Worm (Caenorhabditis elegans): ENCODE results near the gene W02B3.7.
"Not testable (repeated sequence)": the region's sequence is repeated elsewhere in the genome, so short reads cannot be mapped to it uniquely, and the experiment has no call there.

ce11 chrIII:688869-689268 is 3.0 kb downstream of the W02B3.7 start, which contains the start of gene elf-1:
- not testable (repeated sequence) for TF ChIP-seq ceh-36 (tag; optimal IDR thresholded peaks at IDR 0.05); ets-7 (tag; optimal IDR thresholded peaks at IDR 0.05); ama-1 (optimal IDR thresholded peaks at IDR 0.05); flt-1 (GFP tag; IDR thresholded peaks at IDR 0.05); ceh-13 (GFP tag; optimal IDR thresholded peaks at IDR 0.05); tbx-37 (GFP tag; conservative IDR thresholded peaks at IDR 0.05); F13C5.2 (tag; optimal IDR thresholded peaks at IDR 0.05); aly-1 (tag; optimal IDR thresholded peaks at IDR 0.05); sea-1 (GFP tag; conservative IDR thresholded peaks at IDR 0.05)
